Fruit fly (Drosophila melanogaster) Kc167 (cell line): ENCODE data around the gene Rab10.
"Not testable (repeated sequence)": the region's sequence is repeated elsewhere in the genome, so short reads cannot be mapped to it uniquely, and the experiment has no call there.

Experiments
- Myc ChIP-seq: fragments of >200 bp; optimal IDR thresholded peaks from 2 replicates; lab custom pipeline; 2017; ENCODE audit warnings: missing external identifiers
- Sin3A ChIP-seq: fragments of >200 bp; optimal IDR thresholded peaks from 2 replicates; lab custom pipeline; 2018; ENCODE audit warnings: missing external identifiers
- h ChIP-seq: fragments of >200 bp; optimal IDR thresholded peaks from 3 replicates; lab custom pipeline; 2018; ENCODE audit warnings: missing external identifiers
- insv ChIP-seq: fragments of >200 bp; optimal IDR thresholded peaks from 3 replicates; lab custom pipeline; 2018; ENCODE audit warnings: missing external identifiers
- psq ChIP-seq: fragments of >200 bp; optimal IDR thresholded peaks from 2 replicates; lab custom pipeline; 2017; ENCODE audit warnings: missing external identifiers
- ttk ChIP-seq: sonication (Bioruptor generic); optimal IDR thresholded peaks from 2 replicates; lab custom pipeline; 2017; ENCODE audit warnings: missing external identifiers

Gene Rab10

DNA sequence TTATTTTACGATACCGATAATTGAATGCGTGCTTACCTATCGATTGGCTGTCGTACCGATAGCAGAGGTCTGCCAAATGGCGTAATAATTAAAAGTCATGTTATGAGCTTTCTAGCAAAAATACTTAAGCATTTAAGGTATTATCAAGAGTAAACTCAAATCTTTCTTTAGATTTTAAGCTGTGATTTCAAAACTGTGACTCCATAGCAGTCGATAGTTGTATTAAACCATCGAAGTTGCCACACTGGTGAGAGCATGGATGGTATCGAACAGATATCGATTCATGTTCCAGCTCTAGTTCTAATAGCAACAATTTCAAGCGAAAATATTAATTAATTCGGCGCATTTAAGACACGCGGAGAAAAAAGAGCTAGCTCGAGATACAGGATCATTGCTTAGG, at the start of gene Rab10, which contains the start of gene CG17068:
TSS of gene Rab10 (plus strand) at position 270 of the 400 bp plus-strand sequence.
TSS of gene CG17068 (minus strand) at position 25 of the 400 bp plus-strand sequence.
- no peak for TF ChIP-seq psq (lab: Kevin White, UChicago)
- no peak for TF ChIP-seq Sin3A (lab: Kevin White, UChicago)
- no peak for TF ChIP-seq insv (lab: Kevin White, UChicago)
- TF ChIP-seq h (lab: Kevin White, UChicago), result no peak
- no peak for TF ChIP-seq Myc (lab: Kevin White, UChicago)
- no peak for TF ChIP-seq ttk (lab: Kevin White, UChicago)

DNA sequence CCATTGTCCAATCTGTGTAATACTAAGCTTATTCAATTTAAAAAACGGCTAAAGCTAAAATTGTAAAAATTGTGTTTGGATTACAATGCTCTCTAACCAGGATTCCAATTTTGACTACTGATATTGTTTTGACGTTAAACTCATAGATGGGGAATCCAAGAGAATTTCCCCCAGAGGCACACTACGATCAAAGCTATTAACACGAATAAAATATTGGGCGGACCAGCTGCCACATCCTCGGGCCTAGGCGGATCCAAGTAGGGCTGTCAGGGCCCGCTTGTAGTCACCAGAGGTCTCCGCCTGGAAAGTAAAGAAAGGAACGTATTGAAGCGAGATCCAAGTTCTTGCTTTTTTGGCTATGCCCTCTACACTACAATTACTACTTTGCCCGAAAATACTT, 49.3 kb upstream of the Rab10 start, which contains the start of gene SdicA:
TSS of gene SdicA (minus strand) at position 101 of the 400 bp plus-strand sequence.
- TF ChIP-seq psq, Sin3A, Myc (lab: Kevin White, UChicago): not testable (repeated sequence)

DNA sequence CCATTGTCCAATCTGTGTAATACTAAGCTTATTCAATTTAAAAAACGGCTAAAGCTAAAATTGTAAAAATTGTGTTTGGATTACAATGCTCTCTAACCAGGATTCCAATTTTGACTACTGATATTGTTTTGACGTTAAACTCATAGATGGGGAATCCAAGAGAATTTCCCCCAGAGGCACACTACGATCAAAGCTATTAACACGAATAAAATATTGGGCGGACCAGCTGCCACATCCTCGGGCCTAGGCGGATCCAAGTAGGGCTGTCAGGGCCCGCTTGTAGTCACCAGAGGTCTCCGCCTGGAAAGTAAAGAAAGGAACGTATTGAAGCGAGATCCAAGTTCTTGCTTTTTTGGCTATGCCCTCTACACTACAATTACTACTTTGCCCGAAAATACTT, 41.6 kb upstream of the Rab10 start, which contains the start of gene SdicB:
TSS of gene SdicB (minus strand) at position 101 of the 400 bp plus-strand sequence.
- not testable (repeated sequence) for TF ChIP-seq psq, insv, h (lab: Kevin White, UChicago)

DNA sequence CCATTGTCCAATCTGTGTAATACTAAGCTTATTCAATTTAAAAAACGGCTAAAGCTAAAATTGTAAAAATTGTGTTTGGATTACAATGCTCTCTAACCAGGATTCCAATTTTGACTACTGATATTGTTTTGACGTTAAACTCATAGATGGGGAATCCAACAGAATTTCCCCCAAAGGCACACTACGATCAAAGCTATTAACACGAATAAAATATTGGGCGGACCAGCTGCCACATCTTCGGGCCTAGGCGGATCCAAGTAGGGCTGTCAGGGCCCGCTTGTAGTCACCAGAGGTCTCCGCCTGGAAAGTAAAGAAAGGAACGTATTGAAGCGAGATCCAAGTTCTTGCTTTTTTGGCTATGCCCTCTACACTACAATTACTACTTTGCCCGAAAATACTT, 34.0 kb upstream of the Rab10 start, which contains the start of gene SdicC:
TSS of gene SdicC (minus strand) at position 101 of the 400 bp plus-strand sequence.
- not testable (repeated sequence) for TF ChIP-seq Sin3A, Myc, ttk (lab: Kevin White, UChicago)

DNA sequence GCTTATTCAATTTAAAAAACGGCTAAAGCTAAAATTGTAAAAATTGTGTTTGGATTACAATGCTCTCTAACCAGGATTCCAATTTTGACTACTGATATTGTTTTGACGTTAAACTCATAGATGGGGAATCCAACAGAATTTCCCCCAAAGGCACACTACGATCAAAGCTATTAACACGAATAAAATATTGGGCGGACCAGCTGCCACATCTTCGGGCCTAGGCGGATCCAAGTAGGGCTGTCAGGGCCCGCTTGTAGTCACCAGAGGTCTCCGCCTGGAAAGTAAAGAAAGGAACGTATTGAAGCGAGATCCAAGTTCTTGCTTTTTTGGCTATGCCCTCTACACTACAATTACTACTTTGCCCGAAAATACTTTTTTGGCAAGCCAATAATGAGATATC, 26.2 kb upstream of the Rab10 start, which contains the start of gene Sdic4:
TSS of gene Sdic4 (minus strand) at position 101 of the 400 bp plus-strand sequence.
- not testable (repeated sequence) for TF ChIP-seq insv, Myc, Sin3A (lab: Kevin White, UChicago)

DNA sequence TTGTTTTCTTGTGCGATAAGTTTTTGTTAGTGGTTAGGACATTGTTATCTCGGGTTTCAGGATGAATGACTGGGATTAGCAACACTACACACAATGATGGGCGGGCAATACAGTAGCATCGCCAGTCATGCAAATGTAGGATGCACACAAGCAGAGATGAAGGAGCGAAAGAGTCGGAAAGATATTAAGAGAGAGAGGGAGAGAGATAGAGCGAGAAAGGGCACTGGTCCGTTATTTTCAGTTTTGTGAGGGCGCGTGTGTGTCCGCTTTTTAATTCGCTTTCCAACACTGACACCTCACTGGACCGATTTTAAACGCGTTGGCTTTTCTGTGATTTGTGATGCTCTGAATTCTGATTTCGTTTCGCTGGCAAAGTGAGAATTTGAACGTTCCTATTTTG, 19.5 kb upstream of the Rab10 start:
- TF ChIP-seq insv (lab: Kevin White, UChicago), result no peak
- TF ChIP-seq ttk (lab: Kevin White, UChicago), result no peak
- TF ChIP-seq psq (lab: Kevin White, UChicago), result no peak
- TF ChIP-seq h (lab: Kevin White, UChicago), result no peak
- TF ChIP-seq Myc (lab: Kevin White, UChicago), result no peak
- no peak for TF ChIP-seq Sin3A (lab: Kevin White, UChicago)

DNA sequence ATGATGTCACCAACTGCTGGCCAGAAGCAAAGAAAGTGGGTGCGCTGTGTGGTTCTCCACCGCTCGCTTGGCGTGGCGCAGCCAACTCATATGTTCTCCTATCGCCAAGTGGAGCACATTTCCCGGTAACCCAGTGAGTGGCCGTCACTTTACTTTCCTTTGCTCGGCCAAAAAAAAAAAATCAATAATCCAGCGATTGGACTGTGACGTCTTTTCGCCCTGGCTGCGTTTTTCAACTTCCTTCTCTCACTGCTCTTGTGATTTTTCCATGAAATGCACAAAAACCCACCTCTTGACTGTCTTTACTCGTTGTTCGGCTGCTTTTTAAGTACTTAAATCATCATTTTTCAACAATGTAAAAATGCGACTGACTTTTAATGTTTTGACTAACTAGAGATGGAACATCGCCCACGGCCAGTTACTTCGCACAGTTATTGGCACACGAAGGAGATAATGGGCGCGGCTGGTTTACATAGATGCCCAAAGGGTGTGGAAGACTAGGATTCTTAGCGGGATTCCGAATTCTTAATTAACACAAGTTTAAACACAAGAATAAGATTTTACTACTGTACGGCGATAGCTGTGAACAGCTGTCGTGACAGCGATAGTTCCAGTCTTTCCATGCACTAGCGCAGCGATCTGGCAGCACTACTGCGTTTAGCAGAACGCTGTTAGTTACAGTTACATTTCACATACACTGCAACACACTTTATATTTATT, 15.2 kb upstream of the Rab10 start, which contains the start of gene sw:
TSS of gene sw (minus strand) at position 589 of the 720 bp plus-strand sequence.
- TF ChIP-seq Myc (lab: Kevin White, UChicago) (no peak), Sin3A (lab: Kevin White, UChicago) (no peak), h (lab: Kevin White, UChicago) (no peak), psq (lab: Kevin White, UChicago) (no peak), insv (lab: Kevin White, UChicago) (no peak), ttk (lab: Kevin White, UChicago) (no peak)

DNA sequence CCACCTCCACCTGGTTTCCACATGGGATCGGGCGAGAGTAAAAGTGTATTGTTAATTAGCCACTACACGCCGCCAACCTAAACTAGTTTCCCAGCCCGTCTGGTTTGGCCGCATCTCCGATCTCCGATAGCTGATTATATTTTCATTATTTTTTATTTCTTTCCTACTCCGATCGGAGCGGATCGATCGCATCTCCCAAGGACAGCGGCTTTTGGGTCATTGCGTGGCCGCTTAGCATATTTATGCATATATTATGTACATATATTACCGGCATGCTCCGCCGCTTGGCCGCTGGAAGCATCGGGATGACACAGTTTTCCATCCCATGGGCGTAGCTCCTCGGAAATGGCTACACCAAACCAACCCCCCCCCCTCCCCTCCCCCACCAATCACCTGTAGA, 13.2 kb upstream of the Rab10 start:
- TF ChIP-seq psq (lab: Kevin White, UChicago) (no peak), h (lab: Kevin White, UChicago) (no peak), ttk (lab: Kevin White, UChicago) (no peak), Myc (lab: Kevin White, UChicago) (no peak), Sin3A (lab: Kevin White, UChicago) (no peak), insv (lab: Kevin White, UChicago) (no peak)

DNA sequence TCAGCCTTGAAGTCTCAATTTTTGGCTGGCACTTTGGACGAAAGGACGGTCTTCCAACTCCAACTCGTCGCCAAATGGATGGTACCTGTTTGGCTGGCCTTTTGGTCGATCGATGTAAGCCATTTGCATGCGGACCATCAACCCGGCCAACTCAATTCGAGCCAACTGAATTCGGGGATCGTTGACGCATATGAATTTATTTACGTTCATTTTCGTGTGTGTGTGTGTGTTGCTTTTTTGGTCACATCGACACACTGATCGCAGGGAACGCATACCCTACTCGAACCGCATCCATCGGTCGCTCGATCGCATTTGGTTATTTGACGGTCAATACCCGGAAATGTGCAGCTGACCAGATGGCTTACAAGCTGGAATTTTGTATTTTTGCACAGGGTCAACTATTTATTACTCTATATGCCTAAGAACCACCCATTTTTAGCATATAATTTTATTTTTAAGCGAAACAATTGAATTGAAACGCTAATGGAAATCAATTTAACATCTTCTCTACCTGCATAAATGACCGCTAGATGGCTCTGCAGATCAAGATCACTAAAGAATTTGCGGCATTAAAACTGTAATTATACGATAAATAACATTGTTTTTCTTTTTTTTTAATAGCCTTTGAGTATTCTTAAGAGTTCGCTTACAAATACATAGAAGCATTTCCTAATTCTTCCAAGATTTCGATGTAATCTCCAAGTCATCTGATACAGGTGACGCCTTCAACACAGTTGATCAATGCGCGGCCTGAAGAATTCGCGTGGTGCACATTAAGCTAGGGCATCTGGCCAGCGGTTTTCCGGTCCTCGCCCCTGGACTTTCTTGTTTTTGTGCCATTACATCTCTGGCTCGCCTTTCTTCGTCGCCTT, 12.2 kb upstream of the Rab10 start:
- TF ChIP-seq ttk (lab: Kevin White, UChicago) (no peak), Myc (lab: Kevin White, UChicago) (no peak), insv (lab: Kevin White, UChicago) (no peak), h (lab: Kevin White, UChicago) (no peak), Sin3A (lab: Kevin White, UChicago) (no peak), psq (lab: Kevin White, UChicago) (no peak)

DNA sequence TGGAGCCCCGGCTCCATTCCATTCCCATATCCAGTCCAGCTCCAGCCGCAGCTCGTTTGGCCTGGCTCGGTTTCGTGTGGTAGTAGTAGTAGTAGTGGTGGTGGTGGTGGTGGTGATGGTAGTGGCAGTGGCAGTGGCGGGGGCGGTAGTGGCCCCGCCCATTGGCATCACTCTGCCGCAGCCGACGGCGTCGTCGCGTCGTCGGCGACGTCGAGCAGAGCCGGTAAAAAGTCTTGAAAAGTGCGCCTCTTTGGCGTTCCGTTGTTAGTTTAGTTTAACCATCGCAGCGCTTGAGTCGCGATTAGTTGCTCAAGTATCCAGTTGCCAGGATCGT, 11.6 kb upstream of the Rab10 start, which contains the start of gene obst-A:
TSS of gene obst-A (plus strand) at position 248 of the 334 bp plus-strand sequence.
- TF ChIP-seq Myc (lab: Kevin White, UChicago), result no peak
- TF ChIP-seq Sin3A (lab: Kevin White, UChicago), result no peak
- TF ChIP-seq insv (lab: Kevin White, UChicago), result no peak
- no peak for TF ChIP-seq h (lab: Kevin White, UChicago)
- TF ChIP-seq psq (lab: Kevin White, UChicago), result no peak
- no peak for TF ChIP-seq ttk (lab: Kevin White, UChicago)
